Worm (Caenorhabditis elegans) whole organism, L1 larva: Measurements from ENCODE around the gene sri-7.

Source experiments
- ama-1 ChIP-seq: fragments of 150-350 bp; optimal IDR thresholded peaks from 2 replicates; lab custom pipeline; 2014
- lin-35 ChIP-seq, 2 experiments: fragments of 150-350 bp; optimal IDR thresholded peaks; 2 replicates each; lab custom pipeline; 2014; ENCODE audit warnings: missing biosample characterization in 2 of 2, missing genetic modification characterization in 2 of 2, missing genetic modification reagents in 2 of 2
- lir-3 ChIP-seq: sonication (generic microtip); optimal IDR thresholded peaks from 2 replicates; lab custom pipeline; 2016; ENCODE audit warnings: mild to moderate bottlenecking, missing genetic modification characterization, moderate library complexity, missing compliant biosample characterization; ENCODE audit not compliant: poor library complexity
- mdl-1 ChIP-seq, 2 experiments: fragments of 150-350 bp; optimal IDR thresholded peaks; 2 replicates each; lab custom pipeline; 2014 to 2017; ENCODE audit warnings: missing biosample characterization in 2 of 2, missing genetic modification characterization in 2 of 2, inconsistent platforms in 1 of 2
- nhr-84 ChIP-seq: sonication (generic microtip); optimal IDR thresholded peaks from 2 replicates; lab custom pipeline; 2017; ENCODE audit warnings: missing biosample characterization, missing genetic modification characterization
- pax-3 ChIP-seq: fragments of 200-800 bp; sonication (Bioruptor generic); optimal IDR thresholded peaks from 2 replicates; lab custom pipeline; 2018; ENCODE audit warnings: mild to moderate bottlenecking, missing genetic modification characterization, moderate library complexity, missing compliant biosample characterization
- skn-1 ChIP-seq: fragments of 150-350 bp; optimal IDR thresholded peaks from 2 replicates; lab custom pipeline; 2014; ENCODE audit warnings: missing biosample characterization, missing genetic modification characterization
- sptf-1 ChIP-seq: fragments of 150-350 bp; optimal IDR thresholded peaks from 2 replicates; lab custom pipeline; 2014; ENCODE audit warnings: missing biosample characterization, missing genetic modification characterization
- unc-62 ChIP-seq: fragments of 150-350 bp; optimal IDR thresholded peaks from 2 replicates; lab custom pipeline; 2014; ENCODE audit warnings: missing biosample characterization, missing genetic modification reagents, missing genetic modification characterization

DNA sequence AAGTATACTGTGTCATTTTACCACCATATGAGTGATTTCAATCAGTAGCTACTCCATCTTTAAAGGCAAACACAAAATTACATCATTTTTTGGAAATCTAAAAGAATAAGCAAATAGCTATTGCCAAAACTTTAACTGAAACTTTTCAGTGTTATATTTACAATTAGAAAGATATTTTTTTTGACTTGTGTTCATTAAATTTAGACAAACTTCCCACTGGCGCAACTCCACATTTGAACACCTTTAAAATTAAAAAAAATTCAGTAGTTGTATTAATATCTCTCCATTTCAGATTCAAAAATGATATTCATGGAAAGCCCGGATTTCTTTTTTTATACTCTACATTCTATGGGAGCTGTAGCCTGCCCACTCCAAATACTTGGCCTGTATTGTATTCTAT, 13.7 kb downstream of the sri-7 start, which contains the start of gene srh-264:
- TF ChIP-seq skn-1 (no peak), mdl-1 (tag; optimal IDR thresholded peaks at IDR 0.05; lab: Kevin White, UChicago) (no peak), lir-3 (tag; lab: Kevin White, UChicago) (no peak), unc-62 (GFP tag; lab: Kevin White, UChicago) (no peak), ama-1 (lab: Kevin White, UChicago) (no peak), sptf-1 (tag; lab: Kevin White, UChicago) (no peak), nhr-84 (tag; lab: Kevin White, UChicago) (no peak), lin-35 (GFP tag; optimal IDR thresholded peaks at IDR 0.05; lab: Kevin White, UChicago) (no peak), pax-3 (tag; lab: Kevin White, UChicago) (no peak)
